Worm (Caenorhabditis elegans) whole organism, L2 larva: ENCODE measurements around the gene mlc-7.

Experiments
- ZK546.5 ChIP-seq: sonication (generic microtip); optimal IDR thresholded peaks from 2 replicates; lab custom pipeline; 2017; ENCODE audit warnings: missing biosample characterization, missing genetic modification characterization
- aly-2 ChIP-seq: fragments of 150-350 bp; optimal IDR thresholded peaks from 2 replicates; lab custom pipeline; 2014; ENCODE audit warnings: missing biosample characterization, missing genetic modification characterization
- lin-11 ChIP-seq: fragments of 150-350 bp; sonication (generic microtip); optimal IDR thresholded peaks from 2 replicates; lab custom pipeline; 2014; ENCODE audit warnings: missing biosample characterization, missing genetic modification characterization, inconsistent platforms, mixed read lengths
- mdl-1 ChIP-seq, 2 experiments: fragments of 150-350 bp in 1 of 2; sonication (generic microtip) in 1 of 2; optimal IDR thresholded peaks; 2 replicates each; lab custom pipeline; 2017; ENCODE audit warnings: missing biosample characterization in 2 of 2, missing genetic modification characterization in 2 of 2
- nhr-10 ChIP-seq: sonication (generic microtip); optimal IDR thresholded peaks from 2 replicates; lab custom pipeline; 2017; ENCODE audit warnings: missing biosample characterization, missing genetic modification characterization
- nhr-11 ChIP-seq: fragments of 150-350 bp; optimal IDR thresholded peaks from 2 replicates; lab custom pipeline; 2014; ENCODE audit warnings: missing biosample characterization, missing genetic modification characterization
- nhr-12 ChIP-seq: fragments of 150-350 bp; optimal IDR thresholded peaks from 2 replicates; lab custom pipeline; 2014; ENCODE audit warnings: missing biosample characterization, missing genetic modification characterization
- nhr-77 ChIP-seq: fragments of 150-350 bp; optimal IDR thresholded peaks from 2 replicates; lab custom pipeline; 2014; ENCODE audit warnings: missing biosample characterization, missing genetic modification characterization
- ztf-11 ChIP-seq: sonication (generic microtip); optimal IDR thresholded peaks from 2 replicates; lab custom pipeline; 2017; ENCODE audit warnings: missing biosample characterization, missing genetic modification characterization

ce11 chrIII:13755689-13756088, 4.4 kb downstream of the mlc-7 start, which contains the start of gene toca-2:
- no peak for TF ChIP-seq nhr-12 (tag; lab: Kevin White, UChicago)
- no peak for TF ChIP-seq ztf-11 (tag; lab: Kevin White, UChicago)
- no peak for TF ChIP-seq mdl-1 (tag; optimal IDR thresholded peaks at IDR 0.05; lab: Kevin White, UChicago)
- no peak for TF ChIP-seq nhr-10
- no peak for TF ChIP-seq nhr-77 (tag; lab: Kevin White, UChicago)
- no peak for TF ChIP-seq lin-11
- TF ChIP-seq ZK546.5 (tag; lab: Kevin White, UChicago), result no peak
- TF ChIP-seq nhr-11 (tag; lab: Kevin White, UChicago), result no peak
- no peak for TF ChIP-seq aly-2
